Worm (Caenorhabditis elegans) whole organism, young adult: ENCODE results near the gene daf-31.

Experiments used
- C17E4.6 ChIP-seq: fragments of 200-800 bp; sonication (Bioruptor generic); IDR thresholded peaks from 2 replicates; pipeline ENCODE4 v1.3.6; 2022; ENCODE audit warnings: missing genetic modification reagents, missing genetic modification characterization, missing compliant biosample characterization
- F22D6.2 ChIP-seq: sonication (generic microtip); optimal IDR thresholded peaks from 2 replicates; lab custom pipeline; 2016; ENCODE audit warnings: mild to moderate bottlenecking, missing genetic modification characterization, missing compliant biosample characterization
- F33H1.4 ChIP-seq: fragments of 200-800 bp; sonication (Bioruptor generic); IDR thresholded peaks from 2 replicates; pipeline ENCODE4 v1.3.6; 2022; ENCODE audit warnings: missing genetic modification reagents, missing genetic modification characterization, missing compliant biosample characterization
- F37B4.10 ChIP-seq: fragments of 200-800 bp; sonication (Bioruptor generic); IDR thresholded peaks from 2 replicates; pipeline ENCODE4 v1.3.6; 2022; ENCODE audit warnings: missing genetic modification characterization, missing compliant biosample characterization
- F39B2.1 ChIP-seq: fragments of 200-800 bp; sonication (Bioruptor generic); IDR thresholded peaks from 2 replicates; pipeline ENCODE4 v1.3.6; 2022; ENCODE audit warnings: missing genetic modification reagents, missing genetic modification characterization, missing compliant biosample characterization
- F49E8.2 ChIP-seq: sonication (generic microtip); optimal IDR thresholded peaks from 3 replicates; lab custom pipeline; 2017; ENCODE audit warnings: missing genetic modification characterization, mild to moderate bottlenecking, missing compliant biosample characterization, antibody characterized with exemption, moderate library complexity; ENCODE audit not compliant: insufficient read depth
- F52B5.7 ChIP-seq: sonication (generic microtip); optimal IDR thresholded peaks from 2 replicates; lab custom pipeline; 2016; ENCODE audit warnings: mild to moderate bottlenecking, missing genetic modification characterization, missing compliant biosample characterization
- F55B11.4 ChIP-seq: sonication (generic microtip); optimal IDR thresholded peaks from 2 replicates; lab custom pipeline; 2016; ENCODE audit warnings: missing compliant biosample characterization, missing genetic modification characterization, borderline replicate concordance; ENCODE audit not compliant: insufficient read depth
- T07F8.4 ChIP-seq: sonication (generic microtip); optimal IDR thresholded peaks from 2 replicates; lab custom pipeline; 2016; ENCODE audit warnings: mild to moderate bottlenecking, missing genetic modification characterization, moderate library complexity, missing compliant biosample characterization
- Y53G8AR.9 ChIP-seq: fragments of 200-800 bp; sonication (Bioruptor generic); conservative IDR thresholded peaks from 2 replicates; pipeline ENCODE4 v1.3.6; 2022; ENCODE audit warnings: missing genetic modification reagents, missing genetic modification characterization, missing compliant biosample characterization
- Y67H2A.10 ChIP-seq: fragments of 200-800 bp; sonication (Bioruptor generic); conservative IDR thresholded peaks from 2 replicates; pipeline ENCODE4 v1.3.6; 2022; ENCODE audit warnings: missing genetic modification reagents, missing genetic modification characterization, missing compliant biosample characterization
- Y79H2A.3 ChIP-seq: fragments of 200-800 bp; sonication (Bioruptor generic); conservative IDR thresholded peaks from 2 replicates; pipeline ENCODE4 v1.3.6; 2022; ENCODE audit warnings: missing genetic modification reagents, missing genetic modification characterization, missing compliant biosample characterization
- ZK185.1 ChIP-seq: sonication (generic microtip); optimal IDR thresholded peaks from 2 replicates; lab custom pipeline; 2016; ENCODE audit warnings: mild to moderate bottlenecking, missing genetic modification characterization, missing compliant biosample characterization; ENCODE audit not compliant: poor library complexity, severe bottlenecking
- atf-7 ChIP-seq: sonication (generic microtip); optimal IDR thresholded peaks from 2 replicates; lab custom pipeline; 2017; ENCODE audit warnings: mild to moderate bottlenecking, missing genetic modification characterization, missing compliant biosample characterization
- athp-1 ChIP-seq: sonication (generic microtip); optimal IDR thresholded peaks from 2 replicates; lab custom pipeline; 2017; ENCODE audit warnings: mild to moderate bottlenecking, missing genetic modification characterization, missing compliant biosample characterization
- bed-1 ChIP-seq: fragments of 200-800 bp; sonication (Bioruptor generic); IDR thresholded peaks from 2 replicates; pipeline ENCODE4 v1.3.6; 2022; ENCODE audit warnings: missing genetic modification reagents, missing genetic modification characterization, missing compliant biosample characterization
- ccch-3 ChIP-seq: fragments of 200-800 bp; sonication (Bioruptor generic); optimal IDR thresholded peaks from 2 replicates; lab custom pipeline; 2018; ENCODE audit warnings: mild to moderate bottlenecking, missing genetic modification characterization, missing compliant biosample characterization
- ceh-100 ChIP-seq: fragments of 200-800 bp; sonication (Bioruptor generic); IDR thresholded peaks from 2 replicates; pipeline ENCODE4 v1.3.6; 2022; ENCODE audit warnings: missing genetic modification reagents, missing genetic modification characterization, missing compliant biosample characterization
- ceh-27 ChIP-seq: fragments of 200-800 bp; sonication (Bioruptor generic); optimal IDR thresholded peaks from 2 replicates; lab custom pipeline; 2018; ENCODE audit warnings: mild to moderate bottlenecking, missing genetic modification characterization, moderate library complexity, missing compliant biosample characterization
- dox-1 ChIP-seq: fragments of 200-800 bp; sonication (Bioruptor generic); IDR thresholded peaks from 2 replicates; pipeline ENCODE4 v1.3.6; 2022; ENCODE audit warnings: missing genetic modification reagents, missing genetic modification characterization, missing compliant biosample characterization
- fkh-3 ChIP-seq: sonication (generic microtip); optimal IDR thresholded peaks from 2 replicates; lab custom pipeline; 2016; ENCODE audit warnings: mild to moderate bottlenecking, missing genetic modification characterization, missing compliant biosample characterization
- hmg-1.2 ChIP-seq: fragments of 200-800 bp; sonication (Bioruptor generic); IDR thresholded peaks from 2 replicates; pipeline ENCODE4 v1.3.6; 2022; ENCODE audit warnings: missing genetic modification reagents, missing genetic modification characterization, missing compliant biosample characterization
- hrde-1 ChIP-seq: sonication (generic microtip); optimal IDR thresholded peaks from 2 replicates; lab custom pipeline; 2016; ENCODE audit warnings: missing genetic modification characterization, mild to moderate bottlenecking, missing compliant biosample characterization, moderate library complexity, missing genotype, missing genetic modification reagents, borderline replicate concordance
- hsf-1 ChIP-seq: fragments of 200-800 bp; sonication (Bioruptor generic); IDR thresholded peaks from 2 replicates; pipeline ENCODE4 v1.3.6; 2022; ENCODE audit warnings: missing genetic modification reagents, missing genetic modification characterization, missing compliant biosample characterization
- lin-26 ChIP-seq: fragments of 200-800 bp; sonication (Bioruptor generic); IDR thresholded peaks from 2 replicates; pipeline ENCODE4 v1.3.6; 2022; ENCODE audit warnings: missing genetic modification reagents, missing genetic modification characterization, missing compliant biosample characterization
- lin-35 ChIP-seq, 3 experiments: fragments of 150-350 bp in 2 of 3; sonication (generic microtip) in 1 of 3; optimal IDR thresholded peaks; 2 replicates each; lab custom pipeline; 2014 to 2018; ENCODE audit warnings: missing biosample characterization in 3 of 3, missing genetic modification characterization in 3 of 3, missing genetic modification reagents in 3 of 3
- lin-54 ChIP-seq: fragments of 200-800 bp; sonication (Bioruptor generic); optimal IDR thresholded peaks from 2 replicates; lab custom pipeline; 2018; ENCODE audit warnings: mild to moderate bottlenecking, missing genetic modification characterization, missing compliant biosample characterization
- lir-1 ChIP-seq: fragments of 200-800 bp; sonication (Bioruptor generic); conservative IDR thresholded peaks from 2 replicates; pipeline ENCODE4 v1.3.6; 2022; ENCODE audit warnings: missing genetic modification reagents, missing genetic modification characterization, missing compliant biosample characterization
- mel-28 ChIP-seq: sonication (generic microtip); optimal IDR thresholded peaks from 2 replicates; lab custom pipeline; 2016; ENCODE audit warnings: borderline replicate concordance, mild to moderate bottlenecking, missing genetic modification characterization, missing compliant biosample characterization
- nhr-179 ChIP-seq: sonication (generic microtip); optimal IDR thresholded peaks from 2 replicates; lab custom pipeline; 2016; ENCODE audit warnings: mild to moderate bottlenecking, missing genetic modification characterization, missing compliant biosample characterization
- nhr-27 ChIP-seq: fragments of 200-800 bp; sonication (Bioruptor generic); optimal IDR thresholded peaks from 2 replicates; lab custom pipeline; 2018; ENCODE audit warnings: mild to moderate bottlenecking, missing genetic modification characterization, moderate library complexity, missing compliant biosample characterization
- nhr-80 ChIP-seq: sonication (generic microtip); optimal IDR thresholded peaks from 2 replicates; lab custom pipeline; 2016; ENCODE audit warnings: missing genetic modification characterization, missing compliant biosample characterization
- nhr-90 ChIP-seq: sonication (generic microtip); optimal IDR thresholded peaks from 2 replicates; lab custom pipeline; 2016; ENCODE audit warnings: missing genotype, mild to moderate bottlenecking, missing genetic modification characterization, missing compliant biosample characterization
- pbrm-1 ChIP-seq: fragments of 200-800 bp; sonication (Bioruptor generic); IDR thresholded peaks from 2 replicates; pipeline ENCODE4 v1.3.6; 2022; ENCODE audit warnings: missing genetic modification reagents, missing genetic modification characterization, missing compliant biosample characterization
- rcor-1 ChIP-seq: fragments of 200-800 bp; sonication (Bioruptor generic); IDR thresholded peaks from 2 replicates; pipeline ENCODE4 v1.3.6; 2022; ENCODE audit warnings: missing genetic modification reagents, missing genetic modification characterization, missing compliant biosample characterization
- repo-1 ChIP-seq: sonication (generic microtip); optimal IDR thresholded peaks from 2 replicates; lab custom pipeline; 2017; ENCODE audit warnings: mild to moderate bottlenecking, missing genetic modification characterization, missing compliant biosample characterization
- snpc-1.1 ChIP-seq: sonication (generic microtip); optimal IDR thresholded peaks from 2 replicates; lab custom pipeline; 2017; ENCODE audit warnings: missing genetic modification characterization, mild to moderate bottlenecking, missing compliant biosample characterization, antibody characterized with exemption, moderate library complexity, missing genotype, missing genetic modification reagents; ENCODE audit not compliant: insufficient read depth
- snpc-1.3 ChIP-seq: sonication (generic microtip); optimal IDR thresholded peaks from 2 replicates; lab custom pipeline; 2017; ENCODE audit warnings: missing genetic modification characterization, mild to moderate bottlenecking, missing compliant biosample characterization, antibody characterized with exemption, moderate library complexity, missing genotype, missing genetic modification reagents; ENCODE audit not compliant: insufficient read depth
- sptf-2 ChIP-seq: fragments of 200-800 bp; sonication (Bioruptor generic); optimal IDR thresholded peaks from 2 replicates; lab custom pipeline; 2018; ENCODE audit warnings: mild to moderate bottlenecking, missing genetic modification characterization, missing compliant biosample characterization
- tlf-1 ChIP-seq: fragments of 200-800 bp; sonication (Bioruptor generic); optimal IDR thresholded peaks from 2 replicates; lab custom pipeline; 2018; ENCODE audit warnings: mild to moderate bottlenecking, missing genetic modification characterization, missing compliant biosample characterization
- unc-130 ChIP-seq: sonication (generic microtip); optimal IDR thresholded peaks from 2 replicates; lab custom pipeline; 2016; ENCODE audit warnings: missing genetic modification reagents, missing genetic modification characterization, missing compliant biosample characterization
- unc-62 ChIP-seq: fragments of 150-350 bp; optimal IDR thresholded peaks from 2 replicates; lab custom pipeline; 2014; ENCODE audit warnings: missing biosample characterization, missing genetic modification reagents, missing genetic modification characterization
- zfh-2 ChIP-seq: fragments of 200-800 bp; sonication (Bioruptor generic); conservative IDR thresholded peaks from 2 replicates; pipeline ENCODE4 v1.3.6; 2022; ENCODE audit warnings: missing genetic modification reagents, missing genetic modification characterization, missing compliant biosample characterization
- zim-3 ChIP-seq: sonication (generic microtip); optimal IDR thresholded peaks from 2 replicates; lab custom pipeline; 2017; ENCODE audit warnings: mild to moderate bottlenecking, missing genetic modification characterization, moderate library complexity, missing compliant biosample characterization
- ztf-18 ChIP-seq: sonication (generic microtip); optimal IDR thresholded peaks from 2 replicates; lab custom pipeline; 2016; ENCODE audit warnings: missing genotype, mild to moderate bottlenecking, missing genetic modification characterization, missing compliant biosample characterization
- ztf-28 ChIP-seq: fragments of 200-800 bp; sonication (Bioruptor generic); IDR thresholded peaks from 2 replicates; pipeline ENCODE4 v1.3.6; 2022; ENCODE audit warnings: missing genetic modification reagents, missing genetic modification characterization, missing compliant biosample characterization

The daf-31 gene

ce11 chrIV:8266024-8266949 lies 23.8 kb upstream of the daf-31 start (continued):
- peak; percentile 8; the same call in 1 of the 2 replicates for TF ChIP-seq F33H1.4
- TF ChIP-seq repo-1, result peak; percentile 90
- TF ChIP-seq Y67H2A.10 (GFP tag; lab: Robert Waterston, UW), result no peak
- no peak for TF ChIP-seq snpc-1.3 (tag; lab: Kevin White, UChicago)
- no peak for TF ChIP-seq snpc-1.1 (tag; lab: Kevin White, UChicago)
- no peak for TF ChIP-seq F52B5.7 (tag; lab: Kevin White, UChicago)
- TF ChIP-seq hrde-1 (tag; lab: Kevin White, UChicago), result no peak
- TF ChIP-seq atf-7, result peak; percentile 62
- no peak for TF ChIP-seq F55B11.4 (tag; lab: Kevin White, UChicago)
- TF ChIP-seq zim-3, result no peak
- no peak for TF ChIP-seq unc-62 (GFP tag; lab: Kevin White, UChicago)
- TF ChIP-seq hsf-1 (GFP tag; lab: Robert Waterston, UW), result no peak
- TF ChIP-seq ceh-27 (GFP tag; lab: Kevin White, UChicago), result no peak
- TF ChIP-seq Y79H2A.3, result no peak
- TF ChIP-seq bed-1 (GFP tag; lab: Robert Waterston, UW), result no peak
- TF ChIP-seq nhr-90 (tag; lab: Kevin White, UChicago), result peak; percentile 78
- TF ChIP-seq tlf-1, result peak; percentile 36
- TF ChIP-seq ccch-3 (GFP tag; lab: Kevin White, UChicago), result no peak
- TF ChIP-seq T07F8.4, result no peak
- no peak for TF ChIP-seq lin-35 (GFP tag; optimal IDR thresholded peaks at IDR 0.05; lab: Kevin White, UChicago)
- TF ChIP-seq nhr-179, result no peak
- TF ChIP-seq nhr-27 (tag; lab: Kevin White, UChicago), result no peak
- TF ChIP-seq C17E4.6 (GFP tag; lab: Robert Waterston, UW), result no peak
- TF ChIP-seq unc-130, result no peak
- no peak for TF ChIP-seq athp-1
- TF ChIP-seq ztf-28 (GFP tag; lab: Robert Waterston, UW), result no peak; the same call in 1 of the 2 replicates
- TF ChIP-seq lin-26 (GFP tag; lab: Robert Waterston, UW), result no peak
- 0 out of 2 replicates have a peak, but pooled peaks have one; percentile 4 for TF ChIP-seq rcor-1 (GFP tag; lab: Robert Waterston, UW)
- TF ChIP-seq F22D6.2 (tag; lab: Kevin White, UChicago), result no peak
- no peak; the same call in 1 of the 2 replicates for TF ChIP-seq hmg-1.2
- TF ChIP-seq pbrm-1 (GFP tag; lab: Robert Waterston, UW), result peak; percentile 23; the same call in 1 of the 2 replicates
- TF ChIP-seq zfh-2 (GFP tag; lab: Robert Waterston, UW), result peak; percentile 85
- no peak for TF ChIP-seq lir-1
- TF ChIP-seq Y53G8AR.9 (GFP tag; lab: Robert Waterston, UW), result peak; percentile 96
- peak; percentile 46 for TF ChIP-seq ZK185.1 (tag; lab: Kevin White, UChicago)
- TF ChIP-seq nhr-80 (tag; lab: Kevin White, UChicago), result peak; percentile 76
- TF ChIP-seq lin-54 (GFP tag; lab: Kevin White, UChicago), result peak; percentile 34
- TF ChIP-seq dox-1 (GFP tag; lab: Robert Waterston, UW), result no peak
- no peak for TF ChIP-seq F39B2.1 (GFP tag; lab: Robert Waterston, UW)
- no peak for TF ChIP-seq F49E8.2 (tag; lab: Kevin White, UChicago)
- TF ChIP-seq F37B4.10, result no peak
- TF ChIP-seq mel-28 (tag; lab: Kevin White, UChicago), result no peak
- no peak for TF ChIP-seq fkh-3 (tag; lab: Kevin White, UChicago)
- no peak for TF ChIP-seq sptf-2 (GFP tag; lab: Kevin White, UChicago)
- TF ChIP-seq ceh-100 (GFP tag; lab: Robert Waterston, UW), result no peak
- no peak for TF ChIP-seq ztf-18
